Worm (Caenorhabditis elegans) whole organism, midembryonic: Measurements from ENCODE around the gene ndua-5.

Experiments
- T22C8.4 ChIP-seq: fragments of 200-800 bp; sonication (Bioruptor generic); IDR thresholded peaks from 2 replicates; pipeline ENCODE4 v1.3.6; 2022; ENCODE audit warnings: missing genetic modification characterization, missing compliant biosample characterization
- cog-1 ChIP-seq: sonication (generic microtip); optimal IDR thresholded peaks from 2 replicates; lab custom pipeline; 2016; ENCODE audit warnings: missing genetic modification characterization, missing compliant biosample characterization
- flt-1 ChIP-seq: fragments of 200-800 bp; sonication (Bioruptor generic); IDR thresholded peaks from 2 replicates; pipeline ENCODE4 v1.3.6; 2022; ENCODE audit warnings: missing genetic modification characterization, missing compliant biosample characterization
- klf-2 ChIP-seq: fragments of 200-800 bp; sonication (Bioruptor generic); conservative IDR thresholded peaks from 2 replicates; pipeline ENCODE4 v1.3.6; 2022; ENCODE audit warnings: missing genetic modification reagents, missing genetic modification characterization, missing compliant biosample characterization
- med-1 ChIP-seq: sonication (generic microtip); optimal IDR thresholded peaks from 2 replicates; lab custom pipeline; 2017; ENCODE audit warnings: missing genetic modification characterization, mild to moderate bottlenecking, missing compliant biosample characterization, antibody characterized with exemption, missing genetic modification reagents; ENCODE audit not compliant: insufficient read depth
- ref-1 ChIP-seq: fragments of 200-800 bp; sonication (Bioruptor generic); conservative IDR thresholded peaks from 2 replicates; pipeline ENCODE4 v1.3.6; 2022; ENCODE audit warnings: missing genetic modification reagents, missing genetic modification characterization, missing compliant biosample characterization
- tab-1 ChIP-seq: fragments of 200-800 bp; sonication (Bioruptor generic); IDR thresholded peaks from 2 replicates; pipeline ENCODE4 v1.3.6; 2022; ENCODE audit warnings: missing genetic modification characterization, missing compliant biosample characterization
- ztf-23 ChIP-seq: fragments of 200-800 bp; sonication (Bioruptor generic); IDR thresholded peaks from 2 replicates; pipeline ENCODE4 v1.3.6; 2022; ENCODE audit warnings: missing genetic modification reagents, missing genetic modification characterization, missing compliant biosample characterization
- ztf-29 ChIP-seq: fragments of 200-800 bp; sonication (Bioruptor generic); IDR thresholded peaks from 2 replicates; pipeline ENCODE4 v1.3.6; 2022; ENCODE audit warnings: missing genetic modification reagents, missing genetic modification characterization, missing compliant biosample characterization

ce11 chrIV:9540342-9540856, 15.7 kb upstream of the ndua-5 start, which contains the start of gene fbl-1:
- TF ChIP-seq ref-1 (GFP tag; lab: Robert Waterston, UW): no peak
- TF ChIP-seq ztf-23 (GFP tag; lab: Robert Waterston, UW): no peak
- TF ChIP-seq klf-2 (GFP tag; lab: Robert Waterston, UW): no peak
- no peak for TF ChIP-seq tab-1 (GFP tag; lab: Robert Waterston, UW)
- TF ChIP-seq T22C8.4 (GFP tag; lab: Robert Waterston, UW): no peak
- TF ChIP-seq flt-1 (GFP tag; lab: Robert Waterston, UW): no peak
- TF ChIP-seq med-1: no peak
- no peak for TF ChIP-seq ztf-29 (GFP tag; lab: Robert Waterston, UW)
- TF ChIP-seq cog-1 (tag; lab: Kevin White, UChicago): no peak
